Fruit fly (Drosophila melanogaster): ENCODE results near the gene RpS3A.

Gene RpS3A

DNA sequence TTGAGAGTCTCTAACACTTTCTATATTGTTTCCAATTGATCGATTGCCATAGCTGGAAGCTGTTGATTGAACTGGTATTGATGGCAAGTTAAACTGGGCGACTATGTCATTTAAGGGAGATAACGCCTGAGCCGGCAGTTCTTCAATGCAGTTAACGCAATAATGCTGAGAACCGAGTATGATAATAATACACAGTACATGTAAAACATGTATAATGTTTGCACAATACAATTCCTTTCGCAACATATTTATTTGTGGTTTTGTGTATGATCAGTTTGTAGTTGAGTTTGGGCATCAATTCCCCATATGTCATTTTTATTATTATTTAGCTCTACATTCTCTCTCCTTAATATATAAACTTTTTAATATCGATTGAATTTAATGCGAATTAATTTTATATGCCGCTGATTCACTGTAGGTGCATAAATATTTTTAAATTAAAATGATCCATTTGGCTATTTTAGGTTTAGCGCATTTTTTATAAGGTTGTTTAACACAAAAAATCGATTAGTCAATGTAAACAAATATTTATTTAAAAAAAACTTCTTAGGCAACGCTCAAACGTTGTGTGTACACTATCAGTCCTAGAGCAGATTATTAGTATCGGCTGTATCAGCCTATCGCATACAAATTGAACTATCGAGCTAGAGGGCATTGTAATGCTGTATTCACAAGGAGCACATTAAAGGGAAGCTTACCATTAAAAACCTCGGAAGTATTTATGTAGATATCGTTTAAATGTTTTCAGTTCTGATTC is 23.6 kb downstream of the RpS3A start, which contains the start of gene PlexB (continued):
- TF ChIP-seq HLH4C (GFP tag; IDR thresholded peaks at IDR 0.05; ENCODE audit: partially characterized antibody) (peak; percentile 73), CG7963 (GFP tag; IDR thresholded peaks at IDR 0.05; ENCODE audit: partially characterized antibody) (peak; percentile 83), Dll (GFP tag; IDR thresholded peaks at IDR 0.05; ENCODE audit: partially characterized antibody) (peak; percentile 67; the same call in 3 of the 4 replicates), Pdp1 (GFP tag; optimal IDR thresholded peaks at IDR 0.05) (peak in 1 of 2 experiments; percentile 60), CG13123 (GFP tag; optimal IDR thresholded peaks at IDR 0.05) (no peak), toy (GFP tag; IDR thresholded peaks at IDR 0.05) (no peak), Ets65A (GFP tag) (peak; percentile 94), MBD-R2 (GFP tag; IDR thresholded peaks at IDR 0.05) (peak; percentile 40; the same call in 1 of the 2 replicates), CG32772 (GFP tag; IDR thresholded peaks at IDR 0.05) (no peak), gfzf (GFP tag; optimal IDR thresholded peaks at IDR 0.05) (peak; percentile 29), Tbp (GFP tag; optimal IDR thresholded peaks at IDR 0.05) (no peak), Meics (GFP tag; optimal IDR thresholded peaks at IDR 0.05) (no peak), phol (tag; optimal IDR thresholded peaks at IDR 0.05) (peak; percentile 57), B-H1 (GFP tag; IDR thresholded peaks at IDR 0.05) (0 out of 3 replicates have a peak, but pooled peaks have one; percentile 11), dm (GFP tag; optimal IDR thresholded peaks at IDR 0.05) (peak; percentile 40), fu2 (GFP tag; optimal IDR thresholded peaks at IDR 0.05) (no peak), nau (GFP tag; optimal IDR thresholded peaks at IDR 0.05) (no peak), grau (tag; optimal IDR thresholded peaks at IDR 0.05) (peak; percentile 22), cwo (GFP tag; optimal IDR thresholded peaks at IDR 0.05) (no peak), dpn (GFP tag; optimal IDR thresholded peaks at IDR 0.05) (peak in 1 of 2 experiments; percentile 14), CG13296 (GFP tag; optimal IDR thresholded peaks at IDR 0.05) (no peak), CG10959 (GFP tag; IDR thresholded peaks at IDR 0.05) (no peak), NC2β (GFP tag; optimal IDR thresholded peaks at IDR 0.05) (peak; percentile 36), amos (GFP tag; IDR thresholded peaks at IDR 0.05; ENCODE audit: partially characterized antibody) (peak; percentile 96), CG10267 (tag; optimal IDR thresholded peaks at IDR 0.05) (peak; percentile 24), fru (optimal IDR thresholded peaks at IDR 0.05) (no peak), ssp (GFP tag; IDR thresholded peaks at IDR 0.05) (peak; percentile 100), CG16779 (GFP tag; IDR thresholded peaks at IDR 0.05) (no peak), CG10462 (GFP tag; optimal IDR thresholded peaks at IDR 0.05) (no peak), CG7839 (tag; optimal IDR thresholded peaks at IDR 0.05) (no peak), nmo (GFP tag; optimal IDR thresholded peaks at IDR 0.05) (peak; percentile 68), vvl (GFP tag; IDR thresholded peaks at IDR 0.05) (peak; percentile 91; the same call in 1 of the 2 replicates), CG18262 (tag; optimal IDR thresholded peaks at IDR 0.05) (peak; percentile 5), CG14014 (GFP tag; IDR thresholded peaks at IDR 0.05) (0 out of 2 replicates have a peak, but pooled peaks have one; percentile 8), CG4820 (GFP tag; optimal IDR thresholded peaks at IDR 0.05) (no peak), vnd (GFP tag; IDR thresholded peaks at IDR 0.05; ENCODE audit: partially characterized antibody) (peak; percentile 86), CG16813 (GFP tag; IDR thresholded peaks at IDR 0.05; ENCODE audit: partially characterized antibody) (peak; percentile 96), CG4730 (GFP tag; IDR thresholded peaks at IDR 0.05) (no peak), Sry-δ (GFP tag; optimal IDR thresholded peaks at IDR 0.05) (peak; percentile 92), CG2712 (tag; optimal IDR thresholded peaks at IDR 0.05) (peak; percentile 26), sens (GFP tag) (peak; percentile 77), inv (GFP tag; IDR thresholded peaks at IDR 0.05; ENCODE audit: partially characterized antibody) (peak; percentile 92), Opbp (GFP tag; IDR thresholded peaks at IDR 0.05; ENCODE audit: partially characterized antibody) (peak; percentile 91; the same call in 2 of the 3 replicates), CG13775 (GFP tag; optimal IDR thresholded peaks at IDR 0.05) (peak; percentile 15), shn (GFP tag; optimal IDR thresholded peaks at IDR 0.05) (peak; percentile 19), Antp (GFP tag; optimal IDR thresholded peaks at IDR 0.05) (no peak), emc (GFP tag; optimal IDR thresholded peaks at IDR 0.05) (no peak), CG7786 (GFP tag; optimal IDR thresholded peaks at IDR 0.05) (peak; percentile 26)

Data from whole organism, embryonic.